Fruit fly (Drosophila melanogaster) whole organism, embryonic: ENCODE results near the gene CG15343.

ENCODE experiments used
- Adf1 ChIP-seq: fragments of 200-800 bp; sonication (Bioruptor generic); IDR thresholded peaks from 2 replicates; pipeline ENCODE4 v1.3.6; 2022; ENCODE audit warnings: missing biosample characterization, missing genetic modification characterization
- Bgb ChIP-seq: fragments of 200-800 bp; sonication (Bioruptor generic); IDR thresholded peaks from 2 replicates; pipeline ENCODE4 v1.3.6; 2022; ENCODE audit warnings: missing biosample characterization, missing genetic modification characterization; ENCODE audit not compliant: partially characterized antibody
- CG10959 ChIP-seq: fragments of 200-800 bp; sonication (Bioruptor generic); IDR thresholded peaks from 2 replicates; pipeline ENCODE4 v1.3.6; 2022; ENCODE audit warnings: missing biosample characterization, missing genetic modification characterization
- CG11456 ChIP-seq: fragments of 200-800 bp; sonication (Bioruptor generic); IDR thresholded peaks from 3 replicates; pipeline ENCODE4 v1.3.6; 2022; ENCODE audit warnings: missing biosample characterization, missing genetic modification characterization
- CG13123 ChIP-seq: fragments of 200-800 bp; sonication (Bioruptor generic); optimal IDR thresholded peaks from 2 replicates; lab custom pipeline; 2016; ENCODE audit warnings: missing biosample characterization, missing genetic modification characterization
- CG13287 ChIP-seq: fragments of 200-800 bp; sonication (Bioruptor generic); IDR thresholded peaks from 2 replicates; pipeline ENCODE4 v1.3.6; 2022; ENCODE audit warnings: missing biosample characterization, missing genetic modification characterization; ENCODE audit not compliant: partially characterized antibody
- CG13624 ChIP-seq: fragments of 200-800 bp; sonication (Bioruptor generic); optimal IDR thresholded peaks from 2 replicates; lab custom pipeline; 2016; ENCODE audit warnings: missing biosample characterization, missing genetic modification characterization
- CG13894 ChIP-seq: fragments of 200-800 bp; sonication (Bioruptor generic); optimal IDR thresholded peaks from 3 replicates; lab custom pipeline; 2018; ENCODE audit warnings: missing biosample characterization, mild to moderate bottlenecking, missing genetic modification characterization, moderate library complexity
- CG15479 ChIP-seq: fragments of 200-800 bp; sonication (Bioruptor generic); optimal IDR thresholded peaks from 3 replicates; lab custom pipeline; 2019; ENCODE audit warnings: missing biosample characterization, mild to moderate bottlenecking, missing genetic modification characterization, moderate library complexity
- CG18599 ChIP-seq: fragments of 200-800 bp; sonication (Bioruptor generic); optimal IDR thresholded peaks from 3 replicates; lab custom pipeline; 2017; ENCODE audit warnings: missing biosample characterization, missing genetic modification characterization, mild to moderate bottlenecking, moderate library complexity, missing genetic modification reagents
- CG2129 ChIP-seq: fragments of 200-800 bp; sonication (Bioruptor generic); IDR thresholded peaks from 2 replicates; pipeline ENCODE4 v1.3.6; 2022; ENCODE audit warnings: missing biosample characterization, missing genetic modification characterization; ENCODE audit not compliant: partially characterized antibody
- CG34224 ChIP-seq: fragments of 200-800 bp; sonication (Bioruptor generic); IDR thresholded peaks from 3 replicates; pipeline ENCODE4 v1.3.6; 2022; ENCODE audit warnings: missing biosample characterization, missing genetic modification characterization; ENCODE audit not compliant: partially characterized antibody
- CG6791 ChIP-seq: fragments of 200-800 bp; sonication (Bioruptor generic); IDR thresholded peaks from 3 replicates; pipeline ENCODE4 v1.3.6; 2022; ENCODE audit warnings: missing biosample characterization, missing genetic modification characterization; ENCODE audit not compliant: partially characterized antibody
- CG7372 ChIP-seq: fragments of 200-800 bp; sonication (Bioruptor generic); IDR thresholded peaks from 2 replicates; pipeline ENCODE4 v1.3.6; 2022; ENCODE audit warnings: missing biosample characterization, missing genetic modification characterization
- CG9797 ChIP-seq: fragments of 200-800 bp; sonication (Bioruptor generic); optimal IDR thresholded peaks from 3 replicates; lab custom pipeline; 2018; ENCODE audit warnings: missing biosample characterization, mild to moderate bottlenecking, missing genetic modification characterization
- CG9932 ChIP-seq: fragments of 200-800 bp; sonication (Bioruptor generic); IDR thresholded peaks from 2 replicates; pipeline ENCODE4 v1.3.6; 2022; ENCODE audit warnings: missing biosample characterization, missing genetic modification characterization
- Dll ChIP-seq: fragments of 200-800 bp; sonication (Bioruptor generic); IDR thresholded peaks from 4 replicates; pipeline ENCODE4 v1.3.6; 2022; ENCODE audit warnings: missing biosample characterization, missing genetic modification characterization; ENCODE audit not compliant: partially characterized antibody
- Doc3 ChIP-seq: fragments of 200-800 bp; sonication (Bioruptor generic); IDR thresholded peaks from 3 replicates; pipeline ENCODE4 v1.3.6; 2022; ENCODE audit warnings: missing biosample characterization, missing genetic modification characterization; ENCODE audit not compliant: partially characterized antibody
- Dp ChIP-seq: fragments of 200-800 bp; sonication (Bioruptor generic); optimal IDR thresholded peaks from 2 replicates; lab custom pipeline; 2018; ENCODE audit warnings: missing biosample characterization, mild to moderate bottlenecking, missing genetic modification characterization, moderate library complexity
- Dref ChIP-seq: fragments of 200-800 bp; sonication (Bioruptor generic); IDR thresholded peaks from 2 replicates; pipeline ENCODE4 v1.3.6; 2022; ENCODE audit warnings: missing biosample characterization, missing genetic modification characterization
- E2f2 ChIP-seq: fragments of 200-800 bp; sonication (Bioruptor generic); IDR thresholded peaks from 2 replicates; pipeline ENCODE4 v1.3.6; 2022; ENCODE audit warnings: missing biosample characterization, missing genetic modification characterization
- Fer2 ChIP-seq: fragments of 200-800 bp; sonication (Bioruptor generic); optimal IDR thresholded peaks from 2 replicates; lab custom pipeline; 2018; ENCODE audit warnings: missing biosample characterization, mild to moderate bottlenecking, missing genetic modification characterization, moderate library complexity
- HLH4C ChIP-seq: fragments of 200-800 bp; sonication (Bioruptor generic); IDR thresholded peaks from 3 replicates; pipeline ENCODE4 v1.3.6; 2022; ENCODE audit warnings: missing biosample characterization, missing genetic modification characterization; ENCODE audit not compliant: partially characterized antibody
- Kr ChIP-seq: fragments of 200-800 bp; sonication (Bioruptor generic); optimal IDR thresholded peaks from 2 replicates; lab custom pipeline; 2017; ENCODE audit warnings: missing biosample characterization, mild to moderate bottlenecking, missing genetic modification characterization
- Med ChIP-seq: fragments of 200-800 bp; sonication (Bioruptor generic); peaks from one replicate; lab custom pipeline; 2016; ENCODE audit warnings: missing biosample characterization, missing genetic modification characterization, mild to moderate bottlenecking, inconsistent platforms, moderate library complexity
- Opbp ChIP-seq: fragments of 200-800 bp; sonication (Bioruptor generic); IDR thresholded peaks from 3 replicates; pipeline ENCODE4 v1.3.6; 2022; ENCODE audit warnings: missing biosample characterization, missing genetic modification characterization; ENCODE audit not compliant: partially characterized antibody
- Pdp1 ChIP-seq, 2 experiments: fragments of 200-800 bp; sonication (Bioruptor generic); optimal IDR thresholded peaks; 3 replicates each; lab custom pipeline; 2016; ENCODE audit warnings: missing biosample characterization in 2 of 2, missing genetic modification characterization in 2 of 2, mild to moderate bottlenecking in 1 of 2, moderate library complexity in 1 of 2
- Poxn ChIP-seq: fragments of 200-800 bp; sonication (Bioruptor generic); IDR thresholded peaks from 2 replicates; pipeline ENCODE4 v1.3.6; 2022; ENCODE audit warnings: missing biosample characterization, missing genetic modification characterization
- Ravus ChIP-seq: fragments of 200-800 bp; sonication (Bioruptor generic); IDR thresholded peaks from 2 replicates; pipeline ENCODE4 v1.3.6; 2022; ENCODE audit warnings: missing biosample characterization, missing genetic modification characterization
- Spps ChIP-seq: fragments of 200-800 bp; sonication (Bioruptor generic); optimal IDR thresholded peaks from 2 replicates; lab custom pipeline; 2018; ENCODE audit warnings: missing biosample characterization, mild to moderate bottlenecking, missing genetic modification characterization
- Sry-δ ChIP-seq: fragments of 200-800 bp; sonication (Bioruptor generic); optimal IDR thresholded peaks from 2 replicates; lab custom pipeline; 2016; ENCODE audit warnings: missing biosample characterization, missing genetic modification characterization
- amos ChIP-seq: fragments of 200-800 bp; sonication (Bioruptor generic); IDR thresholded peaks from 2 replicates; pipeline ENCODE4 v1.3.6; 2022; ENCODE audit warnings: missing biosample characterization, missing genetic modification characterization; ENCODE audit not compliant: partially characterized antibody
- ara ChIP-seq: fragments of 200-800 bp; sonication (Bioruptor generic); IDR thresholded peaks from 2 replicates; pipeline ENCODE4 v1.3.6; 2022; ENCODE audit warnings: missing biosample characterization, missing genetic modification characterization
- az2 ChIP-seq: fragments of 200-800 bp; sonication (Bioruptor generic); optimal IDR thresholded peaks from 3 replicates; lab custom pipeline; 2016; ENCODE audit warnings: missing biosample characterization, missing genetic modification characterization
- chinmo ChIP-seq: fragments of 200-800 bp; sonication (Bioruptor generic); IDR thresholded peaks from 4 replicates; pipeline ENCODE4 v1.3.6; 2022; ENCODE audit warnings: missing biosample characterization, missing genetic modification characterization; ENCODE audit not compliant: partially characterized antibody
- ewg ChIP-seq: fragments of 200-800 bp; sonication (Bioruptor generic); optimal IDR thresholded peaks from 3 replicates; lab custom pipeline; 2017; ENCODE audit warnings: mild to moderate bottlenecking, missing biosample characterization, missing genetic modification reagents, missing genetic modification characterization
- gce ChIP-seq: fragments of 200-800 bp; sonication (Bioruptor generic); IDR thresholded peaks from 3 replicates; pipeline ENCODE4 v1.3.6; 2022; ENCODE audit warnings: missing biosample characterization, missing genetic modification characterization
- gfzf ChIP-seq: fragments of 200-800 bp; sonication (Bioruptor generic); optimal IDR thresholded peaks from 2 replicates; lab custom pipeline; 2016; ENCODE audit warnings: missing biosample characterization, mild to moderate bottlenecking, missing genetic modification characterization, moderate library complexity
- insv ChIP-seq, 2 experiments: fragments of 200-800 bp; sonication (Bioruptor generic); optimal IDR thresholded peaks; 3 replicates each; lab custom pipeline; 2016 to 2018; ENCODE audit warnings: missing biosample characterization in 2 of 2, missing genetic modification characterization in 2 of 2
- jing ChIP-seq: fragments of 200-800 bp; sonication (Bioruptor generic); optimal IDR thresholded peaks from 2 replicates; lab custom pipeline; 2018; ENCODE audit warnings: missing biosample characterization, mild to moderate bottlenecking, missing genetic modification characterization
- lilli ChIP-seq: fragments of 200-800 bp; sonication (Bioruptor generic); optimal IDR thresholded peaks from 3 replicates; lab custom pipeline; 2016; ENCODE audit warnings: missing biosample characterization, missing genetic modification characterization
- lmd ChIP-seq: fragments of 200-800 bp; sonication (Bioruptor generic); IDR thresholded peaks from 2 replicates; pipeline ENCODE4 v1.3.6; 2022; ENCODE audit warnings: missing biosample characterization, missing genetic modification characterization
- psq ChIP-seq: fragments of 200-800 bp; sonication (Bioruptor generic); optimal IDR thresholded peaks from 2 replicates; lab custom pipeline; 2017; ENCODE audit warnings: missing biosample characterization, missing genetic modification characterization
- sd ChIP-seq: fragments of 200-800 bp; sonication (Bioruptor generic); optimal IDR thresholded peaks from 3 replicates; lab custom pipeline; 2018; ENCODE audit warnings: missing biosample characterization, mild to moderate bottlenecking, missing genetic modification characterization, moderate library complexity
- sug ChIP-seq: fragments of 200-800 bp; optimal IDR thresholded peaks from 2 replicates; lab custom pipeline; 2019; ENCODE audit warnings: missing biosample characterization, mild to moderate bottlenecking, missing genetic modification characterization, moderate library complexity
- tll ChIP-seq, 2 experiments: fragments of 200-800 bp in 1 of 2; fragments of >200 bp in 1 of 2; sonication (Bioruptor generic) in 1 of 2; optimal IDR thresholded peaks; 2 replicates each; lab custom pipeline; 2017 to 2019; ENCODE audit warnings: missing biosample characterization in 2 of 2, missing genetic modification characterization in 2 of 2, mild to moderate bottlenecking in 1 of 2, moderate library complexity in 1 of 2
- unc-4 ChIP-seq: fragments of 200-800 bp; sonication (Bioruptor generic); IDR thresholded peaks from 2 replicates; pipeline ENCODE4 v1.3.6; 2022; ENCODE audit warnings: missing biosample characterization, missing genetic modification characterization; ENCODE audit not compliant: partially characterized antibody
- zfh2 ChIP-seq: fragments of 200-800 bp; sonication (Bioruptor generic); optimal IDR thresholded peaks from 2 replicates; lab custom pipeline; 2016; ENCODE audit warnings: missing biosample characterization, missing genetic modification characterization

The CG15343 gene

DNA sequence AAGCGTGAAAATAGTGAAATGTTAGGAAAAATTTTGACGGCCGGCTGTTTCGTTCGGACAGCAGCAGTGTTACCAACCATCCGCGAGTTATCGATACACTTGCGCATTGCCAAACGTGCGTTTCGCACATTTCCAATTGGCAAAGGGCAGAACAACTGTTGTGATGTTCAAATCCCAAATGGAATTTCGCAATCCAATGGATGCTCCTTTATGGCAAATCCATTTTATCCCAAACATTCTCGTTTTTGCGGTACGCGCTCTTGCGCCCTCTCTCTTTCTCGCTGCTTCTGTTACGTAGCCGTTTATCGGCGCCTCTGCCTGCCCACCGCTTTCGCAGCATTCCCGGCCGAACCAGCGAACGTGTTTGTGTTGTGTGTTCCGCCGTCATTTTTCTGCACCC, 30.4 kb downstream of the CG15343 start (continued):
- TF ChIP-seq CG13123 (GFP tag; lab: Kevin White, UChicago) (no peak), Ravus (GFP tag; lab: Robert Waterston, UW) (no peak), amos (GFP tag; lab: Robert Waterston, UW) (peak; percentile 20; the same call in 1 of the 2 replicates), Med (GFP tag; lab: Kevin White, UChicago) (peak; percentile 65), CG2129 (GFP tag; lab: Robert Waterston, UW) (no peak), az2 (GFP tag; lab: Kevin White, UChicago) (no peak), gce (GFP tag; lab: Robert Waterston, UW) (no peak), lilli (GFP tag; lab: Kevin White, UChicago) (no peak), Dp (GFP tag; lab: Kevin White, UChicago) (peak; percentile 28), insv (GFP tag; optimal IDR thresholded peaks at IDR 0.05; lab: Kevin White, UChicago) (peak in 1 of 2 experiments; percentile 92), sug (tag; lab: Kevin White, UChicago) (peak; percentile 24), CG13287 (GFP tag; lab: Robert Waterston, UW) (peak; percentile 63), CG6791 (GFP tag; lab: Robert Waterston, UW) (peak; percentile 45; the same call in 1 of the 3 replicates), ewg (peak; percentile 8), CG34224 (GFP tag; lab: Robert Waterston, UW) (peak; percentile 39; the same call in 2 of the 3 replicates), CG13894 (tag; lab: Kevin White, UChicago) (no peak), Kr (GFP tag; lab: Kevin White, UChicago) (no peak), Dref (GFP tag; lab: Robert Waterston, UW) (peak; percentile 63), E2f2 (peak; percentile 64), zfh2 (no peak), gfzf (GFP tag; lab: Kevin White, UChicago) (peak; percentile 42), Fer2 (tag; lab: Kevin White, UChicago) (no peak), Dll (peak; percentile 48; the same call in 2 of the 4 replicates), Doc3 (GFP tag; lab: Robert Waterston, UW) (peak; percentile 39; the same call in 1 of the 3 replicates), Spps (tag; lab: Kevin White, UChicago) (no peak), chinmo (0 out of 4 replicates have a peak, but pooled peaks have one; percentile 47), jing (GFP tag; lab: Kevin White, UChicago) (no peak), Opbp (GFP tag; lab: Robert Waterston, UW) (0 out of 3 replicates have a peak, but pooled peaks have one; percentile 27), CG7372 (GFP tag; lab: Robert Waterston, UW) (no peak), CG11456 (GFP tag; lab: Robert Waterston, UW) (no peak), lmd (GFP tag; lab: Robert Waterston, UW) (no peak), unc-4 (GFP tag; lab: Robert Waterston, UW) (0 out of 2 replicates have a peak, but pooled peaks have one; percentile 11), psq (peak; percentile 85), Adf1 (peak; percentile 53), tll (GFP tag; optimal IDR thresholded peaks at IDR 0.05; lab: Kevin White, UChicago) (no peak), CG9797 (GFP tag; lab: Kevin White, UChicago) (peak; percentile 10), HLH4C (peak; percentile 61), CG18599 (GFP tag; lab: Kevin White, UChicago) (peak; percentile 21), Sry-δ (GFP tag; lab: Kevin White, UChicago) (peak; percentile 21), CG15479 (GFP tag; lab: Kevin White, UChicago) (peak; percentile 59), Pdp1 (GFP tag; optimal IDR thresholded peaks at IDR 0.05; lab: Kevin White, UChicago) (peak in 1 of 2 experiments; percentile 93), CG9932 (GFP tag; lab: Robert Waterston, UW) (no peak), ara (GFP tag; lab: Robert Waterston, UW) (no peak), CG13624 (GFP tag; lab: Kevin White, UChicago) (no peak), CG10959 (GFP tag; lab: Robert Waterston, UW) (no peak), Bgb (GFP tag; lab: Robert Waterston, UW) (peak; percentile 20; the same call in 1 of the 2 replicates), Poxn (no peak), sd (tag; lab: Kevin White, UChicago) (peak; percentile 28)
